Fruit fly (Drosophila melanogaster) whole organism, wandering third instar larva: Measurements from ENCODE around the gene Nca.

ENCODE experiments used
- CrebA ChIP-seq: fragments of 200-800 bp; sonication (Bioruptor generic); optimal IDR thresholded peaks from 2 replicates; lab custom pipeline; 2016; ENCODE audit warnings: missing biosample characterization, mild to moderate bottlenecking, missing genetic modification characterization, borderline replicate concordance
- Dif ChIP-seq: fragments of 200-275, 200-300 bp; sonication (Bioruptor generic); optimal IDR thresholded peaks from 2 replicates; lab custom pipeline; 2018; ENCODE audit warnings: missing biosample characterization, missing genetic modification characterization; ENCODE audit not compliant: partially characterized antibody
- HLH106 ChIP-seq: fragments of 200-800 bp; optimal IDR thresholded peaks from 3 replicates; lab custom pipeline; 2019; ENCODE audit warnings: missing biosample characterization, mild to moderate bottlenecking, missing genetic modification characterization, moderate library complexity
- Hnf4 ChIP-seq: fragments of 200-800 bp; sonication (Bioruptor generic); optimal IDR thresholded peaks from 2 replicates; lab custom pipeline; 2016; ENCODE audit warnings: missing biosample characterization, mild to moderate bottlenecking, missing genetic modification characterization
- Myc ChIP-seq: fragments of >200 bp; optimal IDR thresholded peaks from 2 replicates; lab custom pipeline; 2017
- N ChIP-seq: fragments of >200 bp; optimal IDR thresholded peaks from 2 replicates; lab custom pipeline; 2018; ENCODE audit warnings: missing biosample characterization, missing external identifiers, missing genetic modification characterization
- dsf ChIP-seq: sonication (Bioruptor generic); optimal IDR thresholded peaks from 2 replicates; lab custom pipeline; 2016; ENCODE audit warnings: missing biosample characterization, missing genetic modification characterization, borderline replicate concordance
- fru ChIP-seq: fragments of 200-800 bp; sonication (Bioruptor generic); optimal IDR thresholded peaks from 3 replicates; lab custom pipeline; 2016; ENCODE audit warnings: missing biosample characterization, mild to moderate bottlenecking, missing genetic modification characterization
- h ChIP-seq: fragments of 200-800 bp; sonication (Bioruptor generic); optimal IDR thresholded peaks from 3 replicates; lab custom pipeline; 2016; ENCODE audit warnings: missing biosample characterization, mild to moderate bottlenecking, missing genetic modification characterization
- lola ChIP-seq: fragments of >200 bp; optimal IDR thresholded peaks from 2 replicates; lab custom pipeline; 2017; ENCODE audit warnings: missing biosample characterization, missing genetic modification characterization
- pan ChIP-seq: fragments of >200 bp; optimal IDR thresholded peaks from 2 replicates; lab custom pipeline; 2017

DNA sequence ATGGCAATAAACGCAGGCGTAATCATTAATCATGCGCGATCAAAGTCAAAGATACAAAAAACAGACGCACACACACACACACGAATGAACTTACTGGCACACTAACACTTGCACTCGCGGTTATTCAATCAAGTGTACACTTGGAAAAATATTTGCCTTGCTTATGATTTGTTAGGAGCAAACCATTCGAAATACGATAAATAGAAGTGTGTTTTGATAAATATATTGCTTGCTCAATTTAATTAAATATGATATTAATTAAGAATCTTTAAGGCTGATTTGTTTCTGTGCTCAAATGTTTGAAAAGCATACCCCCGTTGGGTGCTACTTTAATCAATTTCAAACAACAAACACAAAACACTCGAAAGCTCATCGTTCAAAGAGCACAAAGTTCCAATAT, 46.2 kb upstream of the Nca start:
- no peak for TF ChIP-seq lola (GFP tag; lab: Kevin White, UChicago)
- no peak for TF ChIP-seq h (GFP tag; lab: Kevin White, UChicago)
- no peak for TF ChIP-seq HLH106 (tag; lab: Kevin White, UChicago)
- no peak for TF ChIP-seq Myc (lab: Kevin White, UChicago)
- TF ChIP-seq CrebA = no peak
- no peak for TF ChIP-seq Hnf4 (GFP tag; lab: Kevin White, UChicago)
- TF ChIP-seq dsf (GFP tag; lab: Kevin White, UChicago) = no peak
- no peak for TF ChIP-seq fru (GFP tag; lab: Kevin White, UChicago)
- no peak for TF ChIP-seq pan
- TF ChIP-seq Dif (GFP tag; lab: Kevin White, UChicago) = no peak
- TF ChIP-seq N (GFP tag; lab: Kevin White, UChicago) = no peak
